Fruit fly (Drosophila melanogaster): ENCODE results near the gene dpy.

dpy gene

DNA sequence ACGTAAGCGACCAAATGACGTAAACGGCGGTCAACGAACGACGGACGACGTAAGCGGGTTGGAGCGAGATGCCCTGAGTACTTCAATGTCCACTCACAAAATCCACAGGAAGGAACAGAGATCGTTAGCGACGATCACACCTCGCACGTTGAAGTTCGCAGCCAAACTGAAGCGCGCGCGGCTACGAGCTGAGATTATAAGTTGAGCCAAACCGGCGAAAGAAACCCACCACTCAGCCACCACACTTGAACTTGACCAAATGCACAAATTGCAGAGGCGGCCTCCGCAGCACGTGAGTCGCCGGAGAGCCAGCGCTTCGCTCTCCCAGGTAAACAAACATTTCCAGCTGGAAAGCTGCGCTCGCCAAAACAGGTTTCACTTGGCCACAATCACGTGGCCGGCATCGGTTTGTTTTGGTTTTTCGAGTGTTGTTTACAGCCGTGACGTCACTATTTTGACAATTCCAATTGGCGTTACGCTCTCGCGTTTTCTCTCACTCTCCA lies at the start of gene dpy:
Gene dpy, minus strand, starts transcription at position 161 of the 503 bp plus-strand sequence.
- no peak for TF ChIP-seq noc (tag; optimal IDR thresholded peaks at IDR 0.05)

- TF ChIP-seq noc (tag; optimal IDR thresholded peaks at IDR 0.05), result no peak
These were observed 46.8 kb upstream of the dpy start for dm6 chr2L:4660932-4661331.

dm6 chr2L:4650752-4651453 lies 36.8 kb upstream of the dpy start, which contains the start of gene CG3355:
CG3355 (plus strand) TSS chr2L:4651403.
- TF ChIP-seq noc (tag; optimal IDR thresholded peaks at IDR 0.05), result no peak

- TF ChIP-seq noc (tag; optimal IDR thresholded peaks at IDR 0.05), result no peak
These were observed 34.7 kb upstream of the dpy start for dm6 chr2L:4648804-4649203.

- TF ChIP-seq noc (tag; optimal IDR thresholded peaks at IDR 0.05), result no peak
These were observed 32.7 kb upstream of the dpy start, which contains the start of gene CG43798 for dm6 chr2L:4646751-4647150. CG43798 (plus strand) TSS chr2L:4647051.

dm6 chr2L:4642672-4643071 lies 28.6 kb upstream of the dpy start, which contains the start of gene CG15635:
CG15635 (plus strand) TSS chr2L:4642972.
- no peak for TF ChIP-seq noc (tag; optimal IDR thresholded peaks at IDR 0.05)

DNA sequence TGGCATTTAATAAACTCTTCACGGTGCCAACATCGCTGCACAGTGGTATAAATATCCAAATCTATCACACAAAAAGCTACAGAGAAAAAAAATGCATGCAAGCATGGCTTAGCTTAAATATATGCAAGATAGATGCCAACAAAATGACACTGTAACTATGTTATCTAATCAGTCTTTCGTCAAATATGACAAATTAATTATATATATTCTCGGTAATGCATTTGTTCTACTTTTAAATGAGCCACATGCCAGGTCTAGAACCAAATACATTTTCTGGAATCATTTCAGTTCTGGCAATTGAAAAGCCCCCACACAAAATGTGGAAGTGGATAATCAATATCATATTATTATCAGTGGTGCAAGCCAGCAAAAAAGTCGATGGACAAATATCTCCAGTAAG lies 26.9 kb upstream of the dpy start, which contains the start of gene BG642163:
Gene BG642163, plus strand, starts transcription at position 301 of the 400 bp plus-strand sequence.
- TF ChIP-seq noc (tag; optimal IDR thresholded peaks at IDR 0.05), result no peak

DNA sequence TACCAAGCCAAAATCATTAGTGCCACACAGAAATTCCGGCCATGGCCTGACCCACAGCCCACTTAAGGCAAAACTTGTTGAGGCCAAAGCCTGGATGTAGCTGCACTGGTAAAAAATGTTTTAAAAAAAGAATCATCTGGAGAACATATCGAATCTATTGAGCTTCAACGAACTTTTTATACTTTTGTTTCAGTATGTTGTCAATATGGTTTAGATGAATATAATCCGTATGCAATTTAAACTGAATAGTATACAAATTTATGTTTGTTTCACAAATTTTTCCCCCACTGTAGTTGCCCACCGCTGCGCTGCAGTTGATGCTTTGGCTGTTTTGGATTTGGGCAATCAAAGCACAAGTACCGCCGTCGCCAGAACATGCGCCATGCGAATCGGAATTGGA lies 21.3 kb upstream of the dpy start:
- no peak for TF ChIP-seq noc (tag; optimal IDR thresholded peaks at IDR 0.05)

DNA sequence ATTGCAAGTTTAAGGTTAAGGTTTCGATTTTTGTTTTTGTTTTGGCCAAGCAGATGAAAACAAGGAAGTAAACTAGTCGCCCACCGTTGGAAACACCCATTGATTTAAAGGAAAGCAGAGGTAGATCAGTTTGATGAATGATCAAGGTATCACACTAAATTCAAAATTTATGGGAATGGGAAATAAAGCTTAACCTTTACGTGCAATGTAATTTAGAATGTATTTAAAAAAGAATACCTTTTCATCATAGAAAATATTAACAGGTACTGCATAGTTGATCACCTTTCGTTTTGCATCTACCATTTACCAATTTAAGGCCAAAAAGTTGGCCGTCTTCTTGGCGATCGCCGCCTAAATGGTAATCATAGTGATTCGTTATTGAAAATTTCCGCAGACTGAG lies 18.9 kb upstream of the dpy start:
- TF ChIP-seq noc (tag; optimal IDR thresholded peaks at IDR 0.05), result no peak

dm6 chr2L:4626994-4627393 lies 12.9 kb upstream of the dpy start:
- TF ChIP-seq noc (tag; optimal IDR thresholded peaks at IDR 0.05), result no peak

- TF ChIP-seq noc (tag; optimal IDR thresholded peaks at IDR 0.05), result no peak
These were observed 7.8 kb upstream of the dpy start for dm6 chr2L:4621926-4622325.

DNA sequence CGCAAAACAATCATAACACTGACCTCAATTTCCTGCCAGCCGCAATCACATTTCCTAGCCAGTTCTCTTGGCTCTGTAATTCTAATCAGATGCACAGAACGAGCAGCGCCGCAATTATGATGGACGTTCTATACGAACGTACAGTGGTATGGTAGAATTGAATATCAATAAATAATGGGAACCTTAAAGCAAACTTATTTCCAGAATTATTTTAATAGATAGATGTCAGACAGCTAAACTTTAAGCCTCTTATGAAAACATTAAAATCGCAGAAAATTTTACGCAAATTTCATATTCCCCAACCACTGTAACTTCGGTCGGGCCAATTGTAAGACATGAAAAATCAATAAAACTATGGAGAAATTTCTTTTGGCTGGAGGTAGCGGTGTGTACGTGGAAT lies 5.1 kb upstream of the dpy start:
- TF ChIP-seq noc (tag; optimal IDR thresholded peaks at IDR 0.05), result no peak

DNA sequence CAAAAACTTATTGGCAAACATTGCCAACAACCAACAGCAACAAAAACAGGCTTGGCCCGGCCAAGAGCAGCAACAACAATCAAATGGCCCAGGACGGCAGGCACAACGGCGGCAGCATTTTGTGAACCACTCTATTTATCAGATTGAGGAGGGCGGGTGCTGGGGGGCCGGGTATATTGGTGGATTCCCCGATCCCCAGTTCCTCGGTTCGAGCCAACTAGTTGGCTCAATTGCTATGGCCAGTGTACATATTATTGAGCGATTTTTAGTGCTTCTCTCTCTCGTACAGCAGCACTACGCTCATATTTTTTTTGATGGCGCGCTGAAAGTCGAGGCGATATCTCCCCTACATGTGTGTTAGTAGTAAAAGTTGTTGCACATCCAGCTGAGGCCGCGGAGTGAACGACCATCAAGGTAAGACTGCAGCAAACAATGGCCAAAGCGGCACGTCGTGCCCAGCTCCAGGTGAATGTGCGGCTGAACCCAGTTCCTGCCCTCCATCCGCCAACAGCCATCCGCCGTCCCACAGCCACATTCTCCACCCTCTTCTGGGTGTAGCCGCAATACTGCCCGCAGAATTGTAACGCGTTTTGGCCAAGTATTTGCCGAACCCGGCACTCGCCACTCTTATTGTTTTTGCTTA lies 14.2 kb downstream of the dpy start:
- no peak for TF ChIP-seq noc (tag; optimal IDR thresholded peaks at IDR 0.05)

DNA sequence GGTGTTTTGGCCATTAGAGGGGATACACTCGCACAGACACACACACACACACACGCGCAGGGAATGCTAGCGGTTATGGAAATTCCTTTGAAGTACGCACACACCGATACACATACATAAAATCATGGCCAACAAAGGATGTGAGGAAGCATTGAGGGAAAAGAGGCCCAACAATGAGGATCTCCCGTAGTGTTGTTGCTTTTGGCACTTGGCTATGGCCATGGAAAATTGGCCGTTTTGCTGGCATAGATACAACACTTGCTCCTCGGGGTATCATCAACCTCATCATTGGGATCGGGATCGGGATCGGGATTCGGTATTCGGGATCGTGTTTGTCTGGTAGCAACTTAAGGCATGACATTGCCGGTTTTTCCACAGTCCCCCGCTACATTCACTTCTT lies 16.5 kb downstream of the dpy start:
- TF ChIP-seq noc (tag; optimal IDR thresholded peaks at IDR 0.05), result no peak

- no peak for TF ChIP-seq noc (tag; optimal IDR thresholded peaks at IDR 0.05)
These were observed 17.4 kb downstream of the dpy start for dm6 chr2L:4596686-4597085.

- no peak for TF ChIP-seq noc (tag; optimal IDR thresholded peaks at IDR 0.05)
These were observed 19.2 kb downstream of the dpy start for dm6 chr2L:4594828-4595406.

DNA sequence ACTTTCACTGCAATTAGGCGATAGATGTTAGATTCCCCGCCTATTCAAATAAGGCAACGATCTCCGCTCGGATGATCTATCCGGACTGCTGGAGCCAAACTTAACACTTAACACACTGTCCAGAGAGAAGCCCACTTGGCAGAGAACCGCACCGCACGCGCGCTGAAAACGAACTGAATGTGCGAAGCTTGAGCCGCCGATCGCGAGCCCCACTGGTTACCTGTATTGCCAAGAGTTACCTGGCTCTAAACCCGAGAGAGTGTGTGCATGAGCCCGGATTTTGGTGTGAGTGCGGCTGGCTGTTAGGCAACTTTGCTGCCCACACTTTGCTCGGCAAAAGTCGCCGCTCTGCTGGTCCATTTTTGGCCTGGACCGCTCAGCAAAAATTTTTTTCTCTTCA lies 22.3 kb downstream of the dpy start:
- no peak for TF ChIP-seq noc (tag; optimal IDR thresholded peaks at IDR 0.05)

Data from whole organism, larva.